Worm (Caenorhabditis elegans) whole organism, mixed stage, embryonic: ENCODE measurements around the gene ZK1073.1.
A peak's percentile ranks its signal among the peaks of the same experiment; 100 is the strongest.

ENCODE experiments used
- M03D4.4 ChIP-seq: sonication (generic microtip); optimal IDR thresholded peaks from 2 replicates; lab custom pipeline; 2017; ENCODE audit warnings: mild to moderate bottlenecking, missing genetic modification characterization, missing compliant biosample characterization
- bed-3 ChIP-seq: fragments of 200-800 bp; sonication (Bioruptor generic); optimal IDR thresholded peaks from 3 replicates; lab custom pipeline; 2018; ENCODE audit warnings: mild to moderate bottlenecking, missing genetic modification characterization, moderate library complexity, missing compliant biosample characterization
- ceh-39 ChIP-seq: fragments of 150-350 bp; optimal IDR thresholded peaks from 2 replicates; lab custom pipeline; 2014; ENCODE audit warnings: missing biosample characterization, missing genetic modification characterization
- ceh-43 ChIP-seq: fragments of 200-800 bp; sonication (Bioruptor generic); optimal IDR thresholded peaks from 2 replicates; lab custom pipeline; 2018; ENCODE audit warnings: mild to moderate bottlenecking, missing genetic modification characterization, moderate library complexity, missing compliant biosample characterization
- ceh-83 ChIP-seq: fragments of 200-800 bp; sonication (Bioruptor generic); optimal IDR thresholded peaks from 2 replicates; lab custom pipeline; 2018; ENCODE audit warnings: mild to moderate bottlenecking, missing genetic modification characterization, missing compliant biosample characterization
- ces-1 ChIP-seq: fragments of 150-350 bp; optimal IDR thresholded peaks from 2 replicates; lab custom pipeline; 2014; ENCODE audit warnings: missing biosample characterization, missing genetic modification reagents, missing genetic modification characterization
- cnd-1 ChIP-seq: fragments of 200-800 bp; sonication (Bioruptor generic); optimal IDR thresholded peaks from 2 replicates; lab custom pipeline; 2018; ENCODE audit warnings: mild to moderate bottlenecking, missing genetic modification characterization, missing compliant biosample characterization
- drap-1 ChIP-seq: fragments of 200-800 bp; sonication (Bioruptor generic); optimal IDR thresholded peaks from 3 replicates; lab custom pipeline; 2018; ENCODE audit warnings: mild to moderate bottlenecking, missing genetic modification characterization, missing compliant biosample characterization
- elt-1 ChIP-seq: sonication (generic microtip); optimal IDR thresholded peaks from 2 replicates; lab custom pipeline; 2017; ENCODE audit warnings: missing genetic modification characterization, mild to moderate bottlenecking, missing compliant biosample characterization, antibody characterized with exemption, moderate library complexity, borderline replicate concordance; ENCODE audit not compliant: insufficient read depth
- elt-3 ChIP-seq: fragments of 150-350 bp; optimal IDR thresholded peaks from 2 replicates; lab custom pipeline; 2014; ENCODE audit warnings: missing biosample characterization, missing genetic modification characterization
- flh-1 ChIP-seq: fragments of 200-800 bp; sonication (Bioruptor generic); optimal IDR thresholded peaks from 2 replicates; lab custom pipeline; 2018; ENCODE audit warnings: mild to moderate bottlenecking, missing genetic modification characterization, moderate library complexity, missing compliant biosample characterization
- ham-2 ChIP-seq: fragments of 200-800 bp; sonication (Bioruptor generic); optimal IDR thresholded peaks from 2 replicates; lab custom pipeline; 2018; ENCODE audit warnings: mild to moderate bottlenecking, missing genetic modification characterization, missing compliant biosample characterization
- hlh-1 ChIP-seq: fragments of 150-350 bp; optimal IDR thresholded peaks from 2 replicates; lab custom pipeline; 2014; ENCODE audit warnings: missing biosample characterization, missing genetic modification reagents, missing genetic modification characterization
- lin-13 ChIP-seq: fragments of 150-350 bp; optimal IDR thresholded peaks from 2 replicates; lab custom pipeline; 2014; ENCODE audit warnings: missing biosample characterization, missing genetic modification characterization
- lin-32 ChIP-seq: fragments of 200-800 bp; sonication (Bioruptor generic); optimal IDR thresholded peaks from 2 replicates; lab custom pipeline; 2018; ENCODE audit warnings: mild to moderate bottlenecking, missing genetic modification characterization, missing compliant biosample characterization
- lsy-2 ChIP-seq: fragments of 150-350 bp; optimal IDR thresholded peaks from 2 replicates; lab custom pipeline; 2014; ENCODE audit warnings: missing biosample characterization, missing genetic modification characterization
- mab-5 ChIP-seq: fragments of 150-350 bp; optimal IDR thresholded peaks from 2 replicates; lab custom pipeline; 2014; ENCODE audit warnings: missing biosample characterization, missing genetic modification characterization
- mep-1 ChIP-seq: fragments of 150-350 bp; optimal IDR thresholded peaks from 2 replicates; lab custom pipeline; 2017; ENCODE audit warnings: missing biosample characterization, missing genetic modification reagents, missing genetic modification characterization, inconsistent platforms
- mls-2 ChIP-seq: sonication (generic microtip); optimal IDR thresholded peaks from 2 replicates; lab custom pipeline; 2016; ENCODE audit warnings: mild to moderate bottlenecking, missing genetic modification characterization, moderate library complexity, missing compliant biosample characterization
- nhr-12 ChIP-seq: fragments of 150-350 bp; optimal IDR thresholded peaks from 2 replicates; lab custom pipeline; 2014; ENCODE audit warnings: missing biosample characterization, missing genetic modification characterization
- nhr-2 ChIP-seq: fragments of 150-350 bp; optimal IDR thresholded peaks from 2 replicates; lab custom pipeline; 2014; ENCODE audit warnings: missing biosample characterization, missing genetic modification characterization
- nhr-237 ChIP-seq: fragments of 150-350 bp; optimal IDR thresholded peaks from 2 replicates; lab custom pipeline; 2014; ENCODE audit warnings: missing biosample characterization, missing genetic modification characterization
- nhr-28 ChIP-seq: fragments of 150-350 bp; optimal IDR thresholded peaks from 2 replicates; lab custom pipeline; 2014; ENCODE audit warnings: missing biosample characterization, missing genetic modification characterization
- pha-4 ChIP-seq: fragments of 150-350 bp; optimal IDR thresholded peaks from 2 replicates; lab custom pipeline; 2018; ENCODE audit warnings: missing biosample characterization, missing genetic modification reagents, missing genetic modification characterization
- sem-2 ChIP-seq: fragments of 200-800 bp; sonication (Bioruptor generic); optimal IDR thresholded peaks from 2 replicates; lab custom pipeline; 2018; ENCODE audit warnings: mild to moderate bottlenecking, missing genetic modification characterization, missing compliant biosample characterization
- snpc-4 ChIP-seq: fragments of 150-350 bp; optimal IDR thresholded peaks from 2 replicates; lab custom pipeline; 2014; ENCODE audit warnings: missing biosample characterization, missing genetic modification characterization
- sptf-1 ChIP-seq: sonication (generic microtip); optimal IDR thresholded peaks from 2 replicates; lab custom pipeline; 2017; ENCODE audit warnings: mild to moderate bottlenecking, missing genetic modification characterization, moderate library complexity, missing compliant biosample characterization
- tbx-8 ChIP-seq: fragments of 200-800 bp; sonication (Bioruptor generic); optimal IDR thresholded peaks from 2 replicates; lab custom pipeline; 2018; ENCODE audit warnings: mild to moderate bottlenecking, missing genetic modification characterization, moderate library complexity, missing compliant biosample characterization
- unc-120 ChIP-seq: sonication (generic microtip); optimal IDR thresholded peaks from 2 replicates; lab custom pipeline; 2017; ENCODE audit warnings: missing genetic modification characterization, missing compliant biosample characterization; ENCODE audit not compliant: poor library complexity, severe bottlenecking
- unc-39 ChIP-seq: fragments of 150-350 bp; optimal IDR thresholded peaks from 2 replicates; lab custom pipeline; 2014; ENCODE audit warnings: missing biosample characterization, missing genetic modification characterization
- unc-62 ChIP-seq: fragments of 150-350 bp; optimal IDR thresholded peaks from 2 replicates; lab custom pipeline; 2014; ENCODE audit warnings: missing biosample characterization, missing genetic modification reagents, missing genetic modification characterization
- zip-8 ChIP-seq: fragments of 150-350 bp; optimal IDR thresholded peaks from 2 replicates; lab custom pipeline; 2014; ENCODE audit warnings: missing biosample characterization, missing genetic modification characterization
- ztf-11 ChIP-seq: fragments of 150-350 bp; optimal IDR thresholded peaks from 2 replicates; lab custom pipeline; 2014; ENCODE audit warnings: missing biosample characterization, missing genetic modification characterization

Gene ZK1073.1

DNA sequence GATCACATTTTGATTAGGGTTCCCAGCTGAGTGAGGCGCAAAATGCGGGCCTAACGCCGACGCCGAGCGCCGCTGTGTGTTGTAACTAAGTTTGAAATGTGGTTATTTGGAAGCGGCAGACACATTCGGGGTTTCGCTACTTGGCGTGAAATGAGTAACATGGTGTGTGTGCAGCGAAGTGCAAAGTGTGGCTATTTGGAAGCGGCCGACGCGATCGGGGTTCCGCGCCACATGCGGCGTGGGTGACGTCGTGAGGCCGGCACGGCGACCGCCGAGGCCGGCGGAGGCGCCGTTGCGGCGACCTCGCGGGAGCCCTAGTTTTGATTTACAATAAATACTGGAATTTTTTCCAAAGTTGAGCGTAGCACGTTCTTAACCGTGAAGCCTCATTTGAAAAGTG lies 15.9 kb upstream of the ZK1073.1 start:
- TF ChIP-seq nhr-2 (no peak), mep-1 (tag; lab: Kevin White, UChicago) (no peak), lsy-2 (no peak), lin-32 (GFP tag; lab: Kevin White, UChicago) (no peak), pha-4 (tag; lab: Kevin White, UChicago) (no peak), nhr-237 (tag; lab: Kevin White, UChicago) (no peak), elt-3 (tag; lab: Kevin White, UChicago) (no peak), nhr-28 (tag; lab: Kevin White, UChicago) (no peak), snpc-4 (tag; lab: Kevin White, UChicago) (no peak)

DNA sequence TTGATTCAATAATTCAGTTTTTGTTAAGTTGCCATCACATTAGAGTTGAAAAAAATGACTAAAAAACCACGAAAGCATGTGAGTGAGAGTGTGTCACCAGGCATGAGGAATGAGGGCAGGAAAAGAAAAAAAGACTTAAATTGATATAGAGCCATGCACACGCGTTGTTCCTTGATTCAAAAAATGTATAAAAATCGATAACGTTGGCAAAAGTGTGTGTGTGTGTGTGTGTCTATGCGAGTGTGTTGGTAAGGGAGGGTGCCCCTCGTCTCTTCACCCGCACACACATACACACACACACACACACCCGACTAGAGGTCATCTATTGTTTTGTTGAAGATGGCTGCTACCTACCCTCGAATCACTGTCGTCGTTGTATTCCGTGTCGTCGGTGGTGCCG lies 15.2 kb upstream of the ZK1073.1 start:
- TF ChIP-seq nhr-12 (no peak), ceh-43 (GFP tag; lab: Kevin White, UChicago) (no peak), sptf-1 (peak; percentile 51), unc-120 (no peak), nhr-28 (tag; lab: Kevin White, UChicago) (no peak), pha-4 (tag; lab: Kevin White, UChicago) (peak; percentile 5), lsy-2 (no peak), drap-1 (peak; percentile 27), bed-3 (no peak)

- TF ChIP-seq ceh-39 (tag; lab: Kevin White, UChicago) (no peak), unc-120 (no peak), unc-39 (tag; lab: Kevin White, UChicago) (no peak), ceh-43 (GFP tag; lab: Kevin White, UChicago) (no peak), nhr-237 (tag; lab: Kevin White, UChicago) (no peak)
These were observed 12.2 kb upstream of the ZK1073.1 start for ce11 chrX:16140822-16141221.

- TF ChIP-seq drap-1: peak; percentile 10
- TF ChIP-seq ztf-11 (tag; lab: Kevin White, UChicago): no peak
- no peak for TF ChIP-seq zip-8 (tag; lab: Kevin White, UChicago)
- no peak for TF ChIP-seq mab-5 (tag; lab: Kevin White, UChicago)
- TF ChIP-seq sptf-1: peak; percentile 50
- no peak for TF ChIP-seq tbx-8
- no peak for TF ChIP-seq unc-120
- TF ChIP-seq M03D4.4: no peak
- TF ChIP-seq mep-1 (tag; lab: Kevin White, UChicago): no peak
- no peak for TF ChIP-seq sem-2
- no peak for TF ChIP-seq lin-32 (GFP tag; lab: Kevin White, UChicago)
- TF ChIP-seq mls-2 (tag; lab: Kevin White, UChicago): peak; percentile 35
- no peak for TF ChIP-seq ceh-39 (tag; lab: Kevin White, UChicago)
- no peak for TF ChIP-seq lin-13
- no peak for TF ChIP-seq nhr-2
- TF ChIP-seq cnd-1 (tag; lab: Kevin White, UChicago): no peak
- TF ChIP-seq unc-39 (tag; lab: Kevin White, UChicago): no peak
- TF ChIP-seq nhr-12: no peak
- TF ChIP-seq hlh-1: peak; percentile 49
- no peak for TF ChIP-seq ces-1 (GFP tag; lab: Kevin White, UChicago)
These were observed 5.2 kb upstream of the ZK1073.1 start for ce11 chrX:16133815-16134214.

DNA sequence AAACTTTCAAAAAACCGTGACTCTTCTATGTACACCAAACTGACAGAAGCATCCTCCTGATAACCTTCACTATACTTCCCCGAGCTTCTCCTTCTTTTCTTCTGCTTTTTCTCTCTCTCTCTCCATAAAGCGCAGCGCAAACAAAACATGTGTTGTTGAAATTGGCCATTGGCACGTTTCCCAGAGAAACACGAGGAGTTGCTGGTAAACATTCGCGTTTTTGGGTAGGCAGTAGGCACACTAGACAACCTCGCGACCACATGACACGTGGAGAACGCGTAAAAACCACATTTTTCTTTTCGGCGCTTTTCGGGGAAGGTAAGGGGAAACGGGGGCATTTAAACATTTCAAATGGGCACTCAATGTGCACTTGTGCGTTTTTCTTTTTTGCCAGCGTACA lies 2.4 kb upstream of the ZK1073.1 start:
- TF ChIP-seq lin-32 (GFP tag; lab: Kevin White, UChicago): no peak
- peak; percentile 0 for TF ChIP-seq pha-4 (tag; lab: Kevin White, UChicago)
- no peak for TF ChIP-seq sptf-1
- no peak for TF ChIP-seq zip-8 (tag; lab: Kevin White, UChicago)
- TF ChIP-seq nhr-12: no peak
- no peak for TF ChIP-seq cnd-1 (tag; lab: Kevin White, UChicago)
- no peak for TF ChIP-seq tbx-8
- TF ChIP-seq elt-3 (tag; lab: Kevin White, UChicago): no peak
- no peak for TF ChIP-seq snpc-4 (tag; lab: Kevin White, UChicago)
- peak; percentile 44 for TF ChIP-seq M03D4.4

DNA sequence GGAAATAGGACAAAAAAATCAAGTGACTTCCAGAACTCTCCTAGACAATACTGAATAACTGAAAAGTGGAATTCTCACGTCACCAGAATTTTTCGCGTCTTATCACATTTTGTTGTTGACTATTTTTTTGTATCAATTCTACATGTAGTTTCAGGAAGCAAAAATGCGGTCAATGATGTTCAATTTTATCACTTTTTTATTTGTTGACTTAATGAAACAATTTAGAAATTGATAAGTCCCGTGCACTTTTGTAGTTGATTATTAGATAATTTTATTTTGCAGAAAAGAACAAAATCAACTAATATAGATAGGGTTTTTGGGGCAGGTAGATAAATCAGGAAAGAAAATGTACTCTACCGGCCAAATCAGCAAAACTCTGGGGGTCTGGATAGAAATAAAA lies 1.5 kb upstream of the ZK1073.1 start:
- TF ChIP-seq ces-1 (GFP tag; lab: Kevin White, UChicago): no peak
- no peak for TF ChIP-seq ceh-43 (GFP tag; lab: Kevin White, UChicago)
- TF ChIP-seq elt-3 (tag; lab: Kevin White, UChicago): no peak

- no peak for TF ChIP-seq ceh-39 (tag; lab: Kevin White, UChicago)
- no peak for TF ChIP-seq nhr-12
- no peak for TF ChIP-seq ceh-83
- no peak for TF ChIP-seq zip-8 (tag; lab: Kevin White, UChicago)
- no peak for TF ChIP-seq ceh-43 (GFP tag; lab: Kevin White, UChicago)
- no peak for TF ChIP-seq tbx-8
- no peak for TF ChIP-seq unc-62 (GFP tag; lab: Kevin White, UChicago)
- no peak for TF ChIP-seq unc-120
- TF ChIP-seq lsy-2: no peak
- TF ChIP-seq ces-1 (GFP tag; lab: Kevin White, UChicago): no peak
- TF ChIP-seq flh-1 (GFP tag; lab: Kevin White, UChicago): no peak
- TF ChIP-seq ztf-11 (tag; lab: Kevin White, UChicago): no peak
- no peak for TF ChIP-seq drap-1
- TF ChIP-seq nhr-28 (tag; lab: Kevin White, UChicago): no peak
- no peak for TF ChIP-seq elt-1
- no peak for TF ChIP-seq lin-32 (GFP tag; lab: Kevin White, UChicago)
- TF ChIP-seq ham-2: no peak
- TF ChIP-seq sptf-1: no peak
- no peak for TF ChIP-seq mep-1 (tag; lab: Kevin White, UChicago)
- TF ChIP-seq snpc-4 (tag; lab: Kevin White, UChicago): no peak
These were observed 3.9 kb downstream of the ZK1073.1 start for ce11 chrX:16124794-16125193.
